Fruit fly (Drosophila melanogaster): Measurements from ENCODE around the gene CG44574.

The CG44574 gene

dm6 chr2L:5892762-5893161 lies 9.2 kb downstream of the CG44574 start, which contains the start of gene Acp26Ab:
TSS of gene Acp26Ab (minus strand) at chr2L:5892862.
- no peak for TF ChIP-seq bcd (GFP tag; optimal IDR thresholded peaks at IDR 0.05)
- no peak for TF ChIP-seq Rfx (GFP tag; IDR thresholded peaks at IDR 0.05)
- TF ChIP-seq HLHmδ (GFP tag; optimal IDR thresholded peaks at IDR 0.05) = no peak
- no peak for TF ChIP-seq Aef1 (GFP tag; IDR thresholded peaks at IDR 0.05)
- no peak for TF ChIP-seq mam (GFP tag; optimal IDR thresholded peaks at IDR 0.05)
- TF ChIP-seq CG12219 (GFP tag; optimal IDR thresholded peaks at IDR 0.05) = no peak
- no peak for TF ChIP-seq CG4617 (GFP tag; optimal IDR thresholded peaks at IDR 0.05; ENCODE audit: borderline replicate concordance)
- no peak for TF ChIP-seq disco-r (GFP tag; optimal IDR thresholded peaks at IDR 0.05)
- no peak for TF ChIP-seq zen (tag; optimal IDR thresholded peaks at IDR 0.05)
- no peak for TF ChIP-seq CG4730 (GFP tag; IDR thresholded peaks at IDR 0.05)
- no peak for TF ChIP-seq CG12744 (GFP tag; optimal IDR thresholded peaks at IDR 0.05)
- no peak for TF ChIP-seq CG2875 (GFP tag; optimal IDR thresholded peaks at IDR 0.05)
- TF ChIP-seq BtbVII (GFP tag; optimal IDR thresholded peaks at IDR 0.05) = no peak

dm6 chr2L:5893796-5894195 lies 10.3 kb downstream of the CG44574 start, which contains the start of gene Acp26Aa:
TSS of gene Acp26Aa (minus strand) at chr2L:5893896.
- no peak for TF ChIP-seq Doc3 (GFP tag; IDR thresholded peaks at IDR 0.05; ENCODE audit: partially characterized antibody)
- TF ChIP-seq Blimp-1 (GFP tag; optimal IDR thresholded peaks at IDR 0.05) = no peak
- peak in 1 of 2 experiments; percentile 29 for TF ChIP-seq Pdp1 (GFP tag; optimal IDR thresholded peaks at IDR 0.05)
- TF ChIP-seq Atf-2 (GFP tag; optimal IDR thresholded peaks at IDR 0.05) = no peak
- no peak for TF ChIP-seq gt (GFP tag; IDR thresholded peaks at IDR 0.05)

- no peak for TF ChIP-seq CG3847 (GFP tag; IDR thresholded peaks at IDR 0.05)
- TF ChIP-seq CG17328 (GFP tag; IDR thresholded peaks at IDR 0.05) = no peak
- TF ChIP-seq CG7556 (GFP tag; optimal IDR thresholded peaks at IDR 0.05) = no peak
- TF ChIP-seq Antp (GFP tag; optimal IDR thresholded peaks at IDR 0.05) = no peak
- TF ChIP-seq CG13894 (tag; optimal IDR thresholded peaks at IDR 0.05) = peak; percentile 13
- TF ChIP-seq Deaf1 (tag; optimal IDR thresholded peaks at IDR 0.05) = no peak
- no peak for TF ChIP-seq lilli (GFP tag; optimal IDR thresholded peaks at IDR 0.05)
- peak; percentile 47 for TF ChIP-seq abd-A (tag; optimal IDR thresholded peaks at IDR 0.05)
- no peak for TF ChIP-seq cas (GFP tag; IDR thresholded peaks at IDR 0.05)
- TF ChIP-seq CG9215 (GFP tag; IDR thresholded peaks at IDR 0.05) = no peak
- peak; percentile 31 for TF ChIP-seq sd (tag; optimal IDR thresholded peaks at IDR 0.05)
- TF ChIP-seq Awh (GFP tag; IDR thresholded peaks at IDR 0.05) = 0 out of 2 replicates have a peak, but pooled peaks have one; percentile 39
- TF ChIP-seq pho (GFP tag; optimal IDR thresholded peaks at IDR 0.05) = no peak
- TF ChIP-seq CG32532 (GFP tag; IDR thresholded peaks at IDR 0.05) = no peak
- TF ChIP-seq Ada2b (GFP tag; IDR thresholded peaks at IDR 0.05) = no peak
- TF ChIP-seq sr (GFP tag; IDR thresholded peaks at IDR 0.05) = peak; percentile 95
- peak; percentile 87 for TF ChIP-seq CG15601 (tag; optimal IDR thresholded peaks at IDR 0.05)
Measured at dm6 chr2L:5894533-5894932, 11.0 kb downstream of the CG44574 start.

dm6 chr2L:5899170-5899708 lies 15.7 kb downstream of the CG44574 start:
- TF ChIP-seq CG32532 (GFP tag; IDR thresholded peaks at IDR 0.05) (no peak), Deaf1 (tag; optimal IDR thresholded peaks at IDR 0.05) (peak; percentile 18), ATbp (GFP tag; optimal IDR thresholded peaks at IDR 0.05) (no peak), Pdp1 (GFP tag; optimal IDR thresholded peaks at IDR 0.05) (peak in 1 of 2 experiments; percentile 10), Med (GFP tag) (peak; percentile 62), Nf-YA (GFP tag; IDR thresholded peaks at IDR 0.05) (0 out of 2 replicates have a peak, but pooled peaks have one; percentile 6), Blimp-1 (GFP tag; optimal IDR thresholded peaks at IDR 0.05) (peak; percentile 25), CG18262 (tag; optimal IDR thresholded peaks at IDR 0.05) (peak; percentile 1), Rfx (GFP tag; IDR thresholded peaks at IDR 0.05) (peak; percentile 26; the same call in 1 of the 2 replicates), HLH4C (GFP tag; IDR thresholded peaks at IDR 0.05; ENCODE audit: partially characterized antibody) (0 out of 3 replicates have a peak, but pooled peaks have one; percentile 29), CG33213 (GFP tag; optimal IDR thresholded peaks at IDR 0.05) (no peak), lilli (GFP tag; optimal IDR thresholded peaks at IDR 0.05) (no peak), crol (GFP tag; IDR thresholded peaks at IDR 0.05) (peak; percentile 69), chinmo (GFP tag; IDR thresholded peaks at IDR 0.05; ENCODE audit: partially characterized antibody) (0 out of 4 replicates have a peak, but pooled peaks have one; percentile 12), z (GFP tag; IDR thresholded peaks at IDR 0.05) (peak; percentile 65; the same call in 1 of the 3 replicates), CG3163 (GFP tag; optimal IDR thresholded peaks at IDR 0.05) (no peak)
